Worm (Caenorhabditis elegans) whole organism, early embryonic: ENCODE results near the gene cest-24.

Source experiments
- aly-1 ChIP-seq: sonication (generic microtip); optimal IDR thresholded peaks from 2 replicates; lab custom pipeline; 2016; ENCODE audit warnings: missing genetic modification characterization, missing compliant biosample characterization
- ama-1 ChIP-seq: fragments of 150-350 bp; optimal IDR thresholded peaks from 2 replicates; lab custom pipeline; 2014
- flt-1 ChIP-seq: fragments of 200-800 bp; sonication (Bioruptor generic); IDR thresholded peaks from 2 replicates; pipeline ENCODE4 v1.3.6; 2022; ENCODE audit warnings: missing genetic modification characterization, missing compliant biosample characterization
- hmbx-1 ChIP-seq: sonication (generic microtip); optimal IDR thresholded peaks from 2 replicates; lab custom pipeline; 2016; ENCODE audit warnings: mild to moderate bottlenecking, missing genetic modification characterization, missing compliant biosample characterization
- pes-1 ChIP-seq: fragments of 200-800 bp; sonication (Bioruptor generic); IDR thresholded peaks from 2 replicates; pipeline ENCODE4 v1.3.6; 2022; ENCODE audit warnings: missing genetic modification reagents, missing genetic modification characterization, missing compliant biosample characterization
- scrt-1 ChIP-seq: fragments of 200-800 bp; sonication (Bioruptor generic); IDR thresholded peaks from 2 replicates; pipeline ENCODE4 v1.3.6; 2022; ENCODE audit warnings: missing genetic modification characterization, missing compliant biosample characterization
- sea-1 ChIP-seq: fragments of 200-800 bp; sonication (Bioruptor generic); conservative IDR thresholded peaks from 2 replicates; pipeline ENCODE4 v1.3.6; 2022; ENCODE audit warnings: missing genetic modification characterization, missing compliant biosample characterization
- tbx-11 ChIP-seq: fragments of 200-800 bp; sonication (Bioruptor generic); IDR thresholded peaks from 2 replicates; pipeline ENCODE4 v1.3.6; 2022; ENCODE audit warnings: missing genetic modification characterization, missing compliant biosample characterization

- TF ChIP-seq aly-1 (tag; lab: Kevin White, UChicago) = no peak
- no peak for TF ChIP-seq ama-1 (lab: Kevin White, UChicago)
- TF ChIP-seq scrt-1 (GFP tag; lab: Robert Waterston, UW) = no peak
- TF ChIP-seq hmbx-1 (tag; lab: Kevin White, UChicago) = no peak
- no peak for TF ChIP-seq flt-1
- TF ChIP-seq sea-1 (GFP tag; lab: Robert Waterston, UW) = no peak
- no peak for TF ChIP-seq pes-1
- no peak for TF ChIP-seq tbx-11 (GFP tag; lab: Robert Waterston, UW)
These were observed 10.2 kb downstream of the cest-24 start, which contains the start of gene fbxa-202 for ce11 chrV:6326980-6327379.
